Worm (Caenorhabditis elegans) whole organism, late embryonic: ENCODE results near the gene C54D10.13.

ENCODE experiments used
- C08G9.2 ChIP-seq: sonication (generic microtip); optimal IDR thresholded peaks from 2 replicates; lab custom pipeline; 2016; ENCODE audit warnings: mild to moderate bottlenecking, missing genetic modification characterization, moderate library complexity, missing compliant biosample characterization
- C38D4.7 ChIP-seq: fragments of 200-800 bp; sonication (Bioruptor generic); optimal IDR thresholded peaks from 2 replicates; lab custom pipeline; 2018; ENCODE audit warnings: mild to moderate bottlenecking, missing genetic modification characterization, moderate library complexity, missing compliant biosample characterization
- F13H6.1 ChIP-seq: sonication (generic microtip); optimal IDR thresholded peaks from 2 replicates; lab custom pipeline; 2016; ENCODE audit warnings: missing genetic modification characterization, missing compliant biosample characterization
- K02D7.2 ChIP-seq: sonication (generic microtip); optimal IDR thresholded peaks from 2 replicates; lab custom pipeline; 2017; ENCODE audit warnings: mild to moderate bottlenecking, missing genetic modification characterization, missing compliant biosample characterization
- K09A11.1 ChIP-seq: sonication (generic microtip); optimal IDR thresholded peaks from 2 replicates; lab custom pipeline; 2017; ENCODE audit warnings: antibody characterized with exemption, mild to moderate bottlenecking, missing genetic modification characterization, missing compliant biosample characterization; ENCODE audit not compliant: insufficient read depth
- Y22D7AL.16 ChIP-seq: sonication (generic microtip); optimal IDR thresholded peaks from 2 replicates; lab custom pipeline; 2016; ENCODE audit warnings: missing genetic modification characterization, missing compliant biosample characterization
- ahr-1 ChIP-seq: sonication (generic microtip); optimal IDR thresholded peaks from 2 replicates; lab custom pipeline; 2016; ENCODE audit warnings: missing genetic modification characterization, missing compliant biosample characterization
- ama-1 ChIP-seq: fragments of 150-350 bp; optimal IDR thresholded peaks from 2 replicates; lab custom pipeline; 2014
- ceh-14 ChIP-seq: sonication (generic microtip); optimal IDR thresholded peaks from 2 replicates; lab custom pipeline; 2016; ENCODE audit warnings: missing genotype, missing genetic modification characterization, missing compliant biosample characterization
- ceh-19 ChIP-seq: fragments of 200-800 bp; sonication (Bioruptor generic); optimal IDR thresholded peaks from 2 replicates; lab custom pipeline; 2018; ENCODE audit warnings: mild to moderate bottlenecking, missing genetic modification characterization, missing compliant biosample characterization
- ceh-24 ChIP-seq: sonication (generic microtip); optimal IDR thresholded peaks from 2 replicates; lab custom pipeline; 2016; ENCODE audit warnings: mild to moderate bottlenecking, missing genetic modification characterization, missing compliant biosample characterization
- ceh-30 ChIP-seq: fragments of 150-350 bp; optimal IDR thresholded peaks from 2 replicates; lab custom pipeline; 2014; ENCODE audit warnings: missing biosample characterization, missing genetic modification characterization
- ceh-48 ChIP-seq: sonication (generic microtip); optimal IDR thresholded peaks from 2 replicates; lab custom pipeline; 2016; ENCODE audit warnings: missing genetic modification characterization, inconsistent platforms, missing compliant biosample characterization
- ceh-9 ChIP-seq: sonication (generic microtip); optimal IDR thresholded peaks from 2 replicates; lab custom pipeline; 2016; ENCODE audit warnings: mild to moderate bottlenecking, missing genetic modification characterization, inconsistent platforms, missing compliant biosample characterization
- dve-1 ChIP-seq: sonication (generic microtip); optimal IDR thresholded peaks from 2 replicates; lab custom pipeline; 2017; ENCODE audit warnings: antibody characterized with exemption, mild to moderate bottlenecking, missing genetic modification characterization, missing compliant biosample characterization
- elt-4 ChIP-seq: sonication (generic microtip); optimal IDR thresholded peaks from 2 replicates; lab custom pipeline; 2016; ENCODE audit warnings: missing genetic modification characterization, missing compliant biosample characterization
- ets-4 ChIP-seq: sonication (generic microtip); optimal IDR thresholded peaks from 2 replicates; lab custom pipeline; 2016; ENCODE audit warnings: missing genetic modification characterization, missing compliant biosample characterization
- fkh-10 ChIP-seq: fragments of 150-350 bp; optimal IDR thresholded peaks from 2 replicates; lab custom pipeline; 2014; ENCODE audit warnings: missing biosample characterization, missing genetic modification reagents, missing genetic modification characterization
- gmeb-2 ChIP-seq: sonication (generic microtip); optimal IDR thresholded peaks from 2 replicates; lab custom pipeline; 2016; ENCODE audit warnings: missing genetic modification characterization, inconsistent platforms, missing compliant biosample characterization
- hlh-6 ChIP-seq: sonication (generic microtip); optimal IDR thresholded peaks from 2 replicates; lab custom pipeline; 2016; ENCODE audit warnings: missing genotype, missing genetic modification characterization, missing compliant biosample characterization
- hlh-8 ChIP-seq: sonication (generic microtip); optimal IDR thresholded peaks from 2 replicates; lab custom pipeline; 2016; ENCODE audit warnings: missing genotype, missing genetic modification characterization, missing compliant biosample characterization
- lim-6 ChIP-seq: sonication (generic microtip); optimal IDR thresholded peaks from 2 replicates; lab custom pipeline; 2016; ENCODE audit warnings: missing genetic modification characterization, missing compliant biosample characterization
- mec-3 ChIP-seq: sonication (generic microtip); optimal IDR thresholded peaks from 2 replicates; lab custom pipeline; 2016; ENCODE audit warnings: borderline replicate concordance, missing genetic modification characterization, missing compliant biosample characterization
- nhr-11 ChIP-seq: fragments of 150-350 bp; optimal IDR thresholded peaks from 2 replicates; lab custom pipeline; 2014; ENCODE audit warnings: missing biosample characterization, missing genetic modification characterization
- odd-2 ChIP-seq: sonication (generic microtip); optimal IDR thresholded peaks from 2 replicates; lab custom pipeline; 2017; ENCODE audit warnings: antibody characterized with exemption, mild to moderate bottlenecking, missing genetic modification characterization, missing compliant biosample characterization
- pag-3 ChIP-seq: sonication (generic microtip); optimal IDR thresholded peaks from 2 replicates; lab custom pipeline; 2016; ENCODE audit warnings: missing compliant biosample characterization, missing genetic modification characterization, borderline replicate concordance
- pha-4 ChIP-seq: fragments of 150-350 bp; optimal IDR thresholded peaks from 2 replicates; lab custom pipeline; 2018; ENCODE audit warnings: missing biosample characterization, missing genetic modification reagents, missing genetic modification characterization
- rnt-1 ChIP-seq: sonication (generic microtip); optimal IDR thresholded peaks from 2 replicates; lab custom pipeline; 2016; ENCODE audit warnings: missing genetic modification characterization, missing compliant biosample characterization
- sox-2 ChIP-seq: fragments of 200-800 bp; sonication (Bioruptor generic); IDR thresholded peaks from 2 replicates; pipeline ENCODE4 v1.3.6; 2022; ENCODE audit warnings: missing genetic modification reagents, missing genetic modification characterization, missing compliant biosample characterization
- sox-4 ChIP-seq: sonication (generic microtip); optimal IDR thresholded peaks from 2 replicates; lab custom pipeline; 2017; ENCODE audit warnings: mild to moderate bottlenecking, missing genetic modification characterization, inconsistent platforms, missing compliant biosample characterization
- tbx-7 ChIP-seq: sonication (generic microtip); optimal IDR thresholded peaks from 2 replicates; lab custom pipeline; 2016; ENCODE audit warnings: missing genotype, missing genetic modification characterization, missing compliant biosample characterization
- unc-3 ChIP-seq, 2 experiments: fragments of 200-800 bp in 1 of 2; sonication (Bioruptor generic) in 1 of 2; sonication (generic microtip) in 1 of 2; conservative IDR thresholded peaks in 1 of 2; optimal IDR thresholded peaks in 1 of 2; 2 replicates each; pipeline versions ENCODE4 v1.3.6 to Lab custom; 2016 to 2022; ENCODE audit warnings: missing compliant biosample characterization in 2 of 2, missing genetic modification characterization in 2 of 2, missing genetic modification reagents in 1 of 2
- unc-42 ChIP-seq: sonication (generic microtip); optimal IDR thresholded peaks from 2 replicates; lab custom pipeline; 2016; ENCODE audit warnings: missing genotype, missing genetic modification characterization, missing compliant biosample characterization
- unc-55 ChIP-seq: sonication (generic microtip); optimal IDR thresholded peaks from 2 replicates; lab custom pipeline; 2017; ENCODE audit warnings: missing biosample characterization, missing genetic modification reagents, missing genetic modification characterization
- zip-5 ChIP-seq: sonication (generic microtip); optimal IDR thresholded peaks from 2 replicates; lab custom pipeline; 2016; ENCODE audit warnings: missing genetic modification characterization, missing compliant biosample characterization

The C54D10.13 gene

ce11 chrV:12415656-12416055 is 16.4 kb downstream of the C54D10.13 start, which contains the start of gene cdr-2:
TSS of gene cdr-2 (minus strand) at chrV:12415709.
- TF ChIP-seq tbx-7 (tag; lab: Kevin White, UChicago): no peak
- no peak for TF ChIP-seq Y22D7AL.16
- no peak for TF ChIP-seq lim-6 (tag; lab: Kevin White, UChicago)
- no peak for TF ChIP-seq ceh-9 (tag; lab: Kevin White, UChicago)
- no peak for TF ChIP-seq unc-42 (tag; lab: Kevin White, UChicago)
- TF ChIP-seq pha-4 (tag; lab: Kevin White, UChicago): no peak
- no peak for TF ChIP-seq hlh-6

- TF ChIP-seq unc-55 (GFP tag; lab: Kevin White, UChicago): no peak
- TF ChIP-seq unc-3 (GFP tag; conservative IDR thresholded peaks at IDR 0.05; lab: Robert Waterston, UW): no peak
- TF ChIP-seq unc-3 (tag; optimal IDR thresholded peaks at IDR 0.05; lab: Kevin White, UChicago): no peak
- no peak for TF ChIP-seq ceh-19 (GFP tag; lab: Kevin White, UChicago)
- TF ChIP-seq sox-2 (GFP tag; lab: Robert Waterston, UW): no peak
- TF ChIP-seq gmeb-2: no peak
- TF ChIP-seq dve-1: no peak
- no peak for TF ChIP-seq ets-4 (tag; lab: Kevin White, UChicago)
- TF ChIP-seq elt-4 (tag; lab: Kevin White, UChicago): no peak
- no peak for TF ChIP-seq lim-6 (tag; lab: Kevin White, UChicago)
- TF ChIP-seq ama-1 (lab: Kevin White, UChicago): no peak
- no peak for TF ChIP-seq zip-5 (tag; lab: Kevin White, UChicago)
- no peak for TF ChIP-seq fkh-10 (GFP tag; lab: Kevin White, UChicago)
- TF ChIP-seq ceh-30: no peak
- TF ChIP-seq C38D4.7: no peak
- no peak for TF ChIP-seq nhr-11 (tag; lab: Kevin White, UChicago)
- TF ChIP-seq pag-3: no peak
Measured at ce11 chrV:12414362-12414761, 17.7 kb downstream of the C54D10.13 start.

ce11 chrV:12413651-12414114 is 18.4 kb downstream of the C54D10.13 start, which contains the start of gene cdr-6:
TSS of gene cdr-6 (minus strand) at chrV:12413701.
- no peak for TF ChIP-seq ceh-14
- TF ChIP-seq zip-5 (tag; lab: Kevin White, UChicago): no peak
- no peak for TF ChIP-seq gmeb-2
- TF ChIP-seq elt-4 (tag; lab: Kevin White, UChicago): no peak
- no peak for TF ChIP-seq rnt-1 (tag; lab: Kevin White, UChicago)
- no peak for TF ChIP-seq hlh-6

ce11 chrV:12412321-12412720 is 19.8 kb downstream of the C54D10.13 start:
- TF ChIP-seq hlh-8 (no peak), C38D4.7 (no peak), mec-3 (tag; lab: Kevin White, UChicago) (no peak), dve-1 (no peak), sox-4 (tag; lab: Kevin White, UChicago) (no peak), ceh-48 (tag; lab: Kevin White, UChicago) (no peak), ahr-1 (tag; lab: Kevin White, UChicago) (no peak), odd-2 (tag; lab: Kevin White, UChicago) (no peak), K02D7.2 (tag; lab: Kevin White, UChicago) (no peak), nhr-11 (tag; lab: Kevin White, UChicago) (no peak), K09A11.1 (tag; lab: Kevin White, UChicago) (no peak), F13H6.1 (tag; lab: Kevin White, UChicago) (no peak), ama-1 (lab: Kevin White, UChicago) (no peak), C08G9.2 (tag; lab: Kevin White, UChicago) (no peak), ceh-24 (tag; lab: Kevin White, UChicago) (no peak), ets-4 (tag; lab: Kevin White, UChicago) (no peak), unc-55 (GFP tag; lab: Kevin White, UChicago) (no peak)
- TF ChIP-seq, all 69 proteins: peak for 0
